Worm (Caenorhabditis elegans) whole organism, young adult: ENCODE data around the gene tbb-1.

ENCODE experiments used
- B0261.1 ChIP-seq: sonication (generic microtip); optimal IDR thresholded peaks from 2 replicates; lab custom pipeline; 2016; ENCODE audit warnings: mild to moderate bottlenecking, missing genetic modification characterization, moderate library complexity, missing compliant biosample characterization
- C17E4.6 ChIP-seq: fragments of 200-800 bp; sonication (Bioruptor generic); IDR thresholded peaks from 2 replicates; pipeline ENCODE4 v1.3.6; 2022; ENCODE audit warnings: missing genetic modification reagents, missing genetic modification characterization, missing compliant biosample characterization
- D2030.7 ChIP-seq: fragments of 200-800 bp; sonication (Bioruptor generic); IDR thresholded peaks from 2 replicates; pipeline ENCODE4 v1.3.6; 2022; ENCODE audit warnings: missing genetic modification reagents, missing genetic modification characterization, missing compliant biosample characterization
- F23B12.7 ChIP-seq: sonication (generic microtip); optimal IDR thresholded peaks from 2 replicates; lab custom pipeline; 2017; ENCODE audit warnings: missing genetic modification characterization, mild to moderate bottlenecking, missing compliant biosample characterization, antibody characterized with exemption, moderate library complexity; ENCODE audit not compliant: insufficient read depth
- F33H1.4 ChIP-seq: fragments of 200-800 bp; sonication (Bioruptor generic); IDR thresholded peaks from 2 replicates; pipeline ENCODE4 v1.3.6; 2022; ENCODE audit warnings: missing genetic modification reagents, missing genetic modification characterization, missing compliant biosample characterization
- F49E8.2 ChIP-seq: sonication (generic microtip); optimal IDR thresholded peaks from 3 replicates; lab custom pipeline; 2017; ENCODE audit warnings: missing genetic modification characterization, mild to moderate bottlenecking, missing compliant biosample characterization, antibody characterized with exemption, moderate library complexity; ENCODE audit not compliant: insufficient read depth
- K12H6.12 ChIP-seq: fragments of 200-800 bp; sonication (Bioruptor generic); optimal IDR thresholded peaks from 2 replicates; lab custom pipeline; 2018; ENCODE audit warnings: mild to moderate bottlenecking, missing genetic modification characterization, missing compliant biosample characterization
- T26A5.8 ChIP-seq: sonication (generic microtip); optimal IDR thresholded peaks from 2 replicates; lab custom pipeline; 2016; ENCODE audit warnings: missing genetic modification characterization, missing compliant biosample characterization
- Y53F4B.3 ChIP-seq: fragments of 200-800 bp; sonication (Bioruptor generic); IDR thresholded peaks from 2 replicates; pipeline ENCODE4 v1.3.6; 2022; ENCODE audit warnings: missing genetic modification reagents, missing genetic modification characterization, missing compliant biosample characterization
- Y56A3A.18 ChIP-seq: fragments of 200-800 bp; sonication (Bioruptor generic); IDR thresholded peaks from 2 replicates; pipeline ENCODE4 v1.3.6; 2022; ENCODE audit warnings: missing genetic modification reagents, missing genetic modification characterization, missing compliant biosample characterization
- akir-1 ChIP-seq: fragments of 200-800 bp; sonication (Bioruptor generic); optimal IDR thresholded peaks from 2 replicates; lab custom pipeline; 2018; ENCODE audit warnings: mild to moderate bottlenecking, missing genetic modification characterization, moderate library complexity, missing compliant biosample characterization
- aptf-3 ChIP-seq: fragments of 200-800 bp; sonication (Bioruptor generic); IDR thresholded peaks from 2 replicates; pipeline ENCODE4 v1.3.6; 2022; ENCODE audit warnings: missing genetic modification characterization, missing compliant biosample characterization
- athp-1 ChIP-seq: sonication (generic microtip); optimal IDR thresholded peaks from 2 replicates; lab custom pipeline; 2017; ENCODE audit warnings: mild to moderate bottlenecking, missing genetic modification characterization, missing compliant biosample characterization
- attf-5 ChIP-seq: fragments of 200-800 bp; sonication (Bioruptor generic); optimal IDR thresholded peaks from 2 replicates; lab custom pipeline; 2018; ENCODE audit warnings: mild to moderate bottlenecking, missing genetic modification characterization, missing compliant biosample characterization
- bed-2 ChIP-seq: fragments of 200-800 bp; sonication (Bioruptor generic); IDR thresholded peaks from 2 replicates; pipeline ENCODE4 v1.3.6; 2022; ENCODE audit warnings: missing genetic modification reagents, missing genetic modification characterization, missing compliant biosample characterization
- ccch-3 ChIP-seq: fragments of 200-800 bp; sonication (Bioruptor generic); optimal IDR thresholded peaks from 2 replicates; lab custom pipeline; 2018; ENCODE audit warnings: mild to moderate bottlenecking, missing genetic modification characterization, missing compliant biosample characterization
- cebp-2 ChIP-seq: fragments of 200-800 bp; sonication (Bioruptor generic); IDR thresholded peaks from 2 replicates; pipeline ENCODE4 v1.3.6; 2022; ENCODE audit warnings: missing genetic modification characterization, missing compliant biosample characterization
- ceh-91 ChIP-seq: fragments of 200-800 bp; sonication (Bioruptor generic); IDR thresholded peaks from 2 replicates; pipeline ENCODE4 v1.3.6; 2022; ENCODE audit warnings: missing genetic modification reagents, missing genetic modification characterization, missing compliant biosample characterization
- efl-1 ChIP-seq: fragments of 150-350 bp; optimal IDR thresholded peaks from 2 replicates; lab custom pipeline; 2014; ENCODE audit warnings: missing biosample characterization, missing genetic modification reagents, missing genetic modification characterization
- egl-18 ChIP-seq: fragments of 200-800 bp; sonication (Bioruptor generic); IDR thresholded peaks from 2 replicates; pipeline ENCODE4 v1.3.6; 2022; ENCODE audit warnings: missing genetic modification reagents, missing genetic modification characterization, missing compliant biosample characterization
- egl-44 ChIP-seq: fragments of 200-800 bp; sonication (Bioruptor generic); IDR thresholded peaks from 2 replicates; pipeline ENCODE4 v1.3.6; 2022; ENCODE audit warnings: missing genetic modification reagents, missing genetic modification characterization, missing compliant biosample characterization
- ekl-4 ChIP-seq: fragments of 200-800 bp; sonication (Bioruptor generic); IDR thresholded peaks from 2 replicates; pipeline ENCODE4 v1.3.6; 2022; ENCODE audit warnings: missing genetic modification reagents, missing genetic modification characterization, missing compliant biosample characterization
- hlh-12 ChIP-seq: sonication (generic microtip); optimal IDR thresholded peaks from 2 replicates; lab custom pipeline; 2016; ENCODE audit warnings: missing genetic modification characterization, missing compliant biosample characterization
- hlh-26 ChIP-seq: fragments of 200-800 bp; sonication (Bioruptor generic); conservative IDR thresholded peaks from 2 replicates; pipeline ENCODE4 v1.3.6; 2022; ENCODE audit warnings: missing genetic modification reagents, missing genetic modification characterization, missing compliant biosample characterization
- hrde-1 ChIP-seq: sonication (generic microtip); optimal IDR thresholded peaks from 2 replicates; lab custom pipeline; 2016; ENCODE audit warnings: missing genetic modification characterization, mild to moderate bottlenecking, missing compliant biosample characterization, moderate library complexity, missing genotype, missing genetic modification reagents, borderline replicate concordance
- let-526 ChIP-seq: fragments of 200-800 bp; sonication (Bioruptor generic); IDR thresholded peaks from 2 replicates; pipeline ENCODE4 v1.3.6; 2022; ENCODE audit warnings: missing genetic modification reagents, missing genetic modification characterization, missing compliant biosample characterization
- lin-54 ChIP-seq: fragments of 200-800 bp; sonication (Bioruptor generic); optimal IDR thresholded peaks from 2 replicates; lab custom pipeline; 2018; ENCODE audit warnings: mild to moderate bottlenecking, missing genetic modification characterization, missing compliant biosample characterization
- lsy-27 ChIP-seq: sonication (generic microtip); optimal IDR thresholded peaks from 2 replicates; lab custom pipeline; 2017; ENCODE audit warnings: missing genetic modification characterization, mild to moderate bottlenecking, missing compliant biosample characterization, antibody characterized with exemption, missing genotype, borderline replicate concordance; ENCODE audit not compliant: insufficient read depth
- madf-3 ChIP-seq: fragments of 200-800 bp; sonication (Bioruptor generic); IDR thresholded peaks from 2 replicates; pipeline ENCODE4 v1.3.6; 2022; ENCODE audit warnings: missing genetic modification reagents, missing genetic modification characterization, missing compliant biosample characterization
- madf-6 ChIP-seq: fragments of 200-800 bp; sonication (Bioruptor generic); IDR thresholded peaks from 2 replicates; pipeline ENCODE4 v1.3.6; 2022; ENCODE audit warnings: missing genetic modification reagents, missing genetic modification characterization, missing compliant biosample characterization
- madf-8 ChIP-seq: fragments of 200-800 bp; sonication (Bioruptor generic); conservative IDR thresholded peaks from 2 replicates; pipeline ENCODE4 v1.3.6; 2022; ENCODE audit warnings: missing genetic modification reagents, missing genetic modification characterization, missing compliant biosample characterization
- mxl-1 ChIP-seq: sonication (generic microtip); optimal IDR thresholded peaks from 2 replicates; lab custom pipeline; 2016; ENCODE audit warnings: missing genetic modification characterization, missing compliant biosample characterization
- nhr-179 ChIP-seq: sonication (generic microtip); optimal IDR thresholded peaks from 2 replicates; lab custom pipeline; 2016; ENCODE audit warnings: mild to moderate bottlenecking, missing genetic modification characterization, missing compliant biosample characterization
- nhr-27 ChIP-seq: fragments of 200-800 bp; sonication (Bioruptor generic); optimal IDR thresholded peaks from 2 replicates; lab custom pipeline; 2018; ENCODE audit warnings: mild to moderate bottlenecking, missing genetic modification characterization, moderate library complexity, missing compliant biosample characterization
- nhr-80 ChIP-seq: sonication (generic microtip); optimal IDR thresholded peaks from 2 replicates; lab custom pipeline; 2016; ENCODE audit warnings: missing genetic modification characterization, missing compliant biosample characterization
- repo-1 ChIP-seq: sonication (generic microtip); optimal IDR thresholded peaks from 2 replicates; lab custom pipeline; 2017; ENCODE audit warnings: mild to moderate bottlenecking, missing genetic modification characterization, missing compliant biosample characterization
- sea-2 ChIP-seq: fragments of 200-800 bp; sonication (Bioruptor generic); IDR thresholded peaks from 2 replicates; pipeline ENCODE4 v1.3.6; 2022; ENCODE audit warnings: missing genetic modification characterization, missing compliant biosample characterization
- snpc-1.1 ChIP-seq: sonication (generic microtip); optimal IDR thresholded peaks from 2 replicates; lab custom pipeline; 2017; ENCODE audit warnings: missing genetic modification characterization, mild to moderate bottlenecking, missing compliant biosample characterization, antibody characterized with exemption, moderate library complexity, missing genotype, missing genetic modification reagents; ENCODE audit not compliant: insufficient read depth
- snpc-3.4 ChIP-seq: sonication (generic microtip); optimal IDR thresholded peaks from 2 replicates; lab custom pipeline; 2017; ENCODE audit warnings: missing genetic modification characterization, mild to moderate bottlenecking, missing compliant biosample characterization, antibody characterized with exemption, moderate library complexity, missing genotype, missing genetic modification reagents
- tbp1 ChIP-seq: fragments of 200-800 bp; sonication (Bioruptor generic); optimal IDR thresholded peaks from 2 replicates; lab custom pipeline; 2018; ENCODE audit warnings: mild to moderate bottlenecking, missing genetic modification characterization, missing compliant biosample characterization
- tbx-9 ChIP-seq: sonication (generic microtip); optimal IDR thresholded peaks from 2 replicates; lab custom pipeline; 2016; ENCODE audit warnings: borderline replicate concordance, missing genetic modification characterization, inconsistent platforms, missing compliant biosample characterization
- unc-130 ChIP-seq: sonication (generic microtip); optimal IDR thresholded peaks from 2 replicates; lab custom pipeline; 2016; ENCODE audit warnings: missing genetic modification reagents, missing genetic modification characterization, missing compliant biosample characterization
- unc-62 ChIP-seq: fragments of 150-350 bp; optimal IDR thresholded peaks from 2 replicates; lab custom pipeline; 2014; ENCODE audit warnings: missing biosample characterization, missing genetic modification reagents, missing genetic modification characterization
- zfh-2 ChIP-seq: fragments of 200-800 bp; sonication (Bioruptor generic); conservative IDR thresholded peaks from 2 replicates; pipeline ENCODE4 v1.3.6; 2022; ENCODE audit warnings: missing genetic modification reagents, missing genetic modification characterization, missing compliant biosample characterization
- zim-3 ChIP-seq: sonication (generic microtip); optimal IDR thresholded peaks from 2 replicates; lab custom pipeline; 2017; ENCODE audit warnings: mild to moderate bottlenecking, missing genetic modification characterization, moderate library complexity, missing compliant biosample characterization
- ztf-28 ChIP-seq: fragments of 200-800 bp; sonication (Bioruptor generic); IDR thresholded peaks from 2 replicates; pipeline ENCODE4 v1.3.6; 2022; ENCODE audit warnings: missing genetic modification reagents, missing genetic modification characterization, missing compliant biosample characterization
- ztf-3 ChIP-seq: fragments of 200-800 bp; sonication (Bioruptor generic); optimal IDR thresholded peaks from 2 replicates; lab custom pipeline; 2018; ENCODE audit warnings: mild to moderate bottlenecking, missing genetic modification characterization, missing compliant biosample characterization

Gene tbb-1

DNA sequence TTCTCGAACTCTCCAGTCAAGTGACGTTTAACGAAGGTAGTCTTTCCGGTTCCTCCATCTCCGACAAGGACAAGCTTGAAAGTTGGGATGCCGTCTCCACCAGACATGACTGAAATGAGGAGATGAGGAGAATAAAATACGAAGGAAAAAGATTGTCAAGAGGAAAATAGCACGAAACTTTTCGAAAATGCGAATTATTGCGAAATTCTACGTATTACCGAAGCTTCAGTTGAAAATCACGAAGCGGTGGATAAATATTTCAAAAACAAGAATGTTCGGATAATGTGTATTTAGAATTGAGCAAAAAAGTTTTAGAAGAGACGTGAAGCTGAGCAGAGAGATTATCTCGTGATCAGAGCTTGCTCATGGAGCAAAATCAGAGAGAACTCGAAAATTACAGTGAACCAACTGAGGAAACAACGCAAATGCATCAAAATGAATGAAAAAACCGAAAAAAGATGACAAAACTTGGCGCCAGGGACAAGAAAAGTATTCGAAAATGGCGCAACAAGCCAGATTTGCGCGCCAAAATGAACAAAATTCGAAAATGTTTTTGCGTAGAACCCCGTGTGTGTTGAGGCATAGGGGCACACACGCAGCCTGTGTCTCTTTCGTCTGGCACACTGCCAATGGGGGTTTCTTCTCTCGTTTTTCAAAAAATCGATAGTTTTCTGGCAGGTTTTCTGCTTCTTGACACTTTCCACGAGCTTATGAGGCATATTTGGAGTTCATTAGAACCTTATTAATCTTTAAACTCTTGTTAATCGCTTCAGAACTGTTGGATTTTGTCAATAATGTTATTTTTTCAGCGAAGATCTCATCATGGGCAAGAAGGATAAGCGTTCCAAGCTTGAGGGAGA lies 5.6 kb upstream of the tbb-1 start, which contains the start of the genes ran-1 and dkc-1:
Gene ran-1, minus strand, starts transcription at position 109 of the 860 bp plus-strand sequence.
Gene dkc-1, plus strand, starts transcription at position 810 of the 860 bp plus-strand sequence.
- TF ChIP-seq T26A5.8 (tag; lab: Kevin White, UChicago) = no peak
- peak; percentile 24 for TF ChIP-seq nhr-80 (tag; lab: Kevin White, UChicago)
- TF ChIP-seq F33H1.4 (GFP tag; lab: Robert Waterston, UW) = peak; percentile 84
- TF ChIP-seq unc-130 = peak; percentile 81
- TF ChIP-seq egl-44 (GFP tag; lab: Robert Waterston, UW) = 0 out of 2 replicates have a peak, but pooled peaks have one; percentile 44
- no peak for TF ChIP-seq Y53F4B.3 (GFP tag; lab: Robert Waterston, UW)
- TF ChIP-seq attf-5 (GFP tag; lab: Kevin White, UChicago) = peak; percentile 90
- TF ChIP-seq ztf-3 (GFP tag; lab: Kevin White, UChicago) = no peak
- no peak for TF ChIP-seq cebp-2 (GFP tag; lab: Robert Waterston, UW)
- no peak for TF ChIP-seq bed-2 (GFP tag; lab: Robert Waterston, UW)
- TF ChIP-seq F23B12.7 (tag; lab: Kevin White, UChicago) = peak; percentile 58
- no peak for TF ChIP-seq let-526 (GFP tag; lab: Robert Waterston, UW)
- peak; percentile 93 for TF ChIP-seq lin-54 (GFP tag; lab: Kevin White, UChicago)
- TF ChIP-seq unc-62 (GFP tag; lab: Kevin White, UChicago) = no peak
- TF ChIP-seq nhr-27 = no peak
- peak; percentile 95 for TF ChIP-seq D2030.7 (GFP tag; lab: Robert Waterston, UW)
- no peak for TF ChIP-seq zim-3
- TF ChIP-seq sea-2 = no peak
- no peak for TF ChIP-seq hlh-26 (GFP tag; lab: Robert Waterston, UW)
- no peak for TF ChIP-seq zfh-2
- peak; percentile 98 for TF ChIP-seq madf-6 (GFP tag; lab: Robert Waterston, UW)
- TF ChIP-seq repo-1 (tag; lab: Kevin White, UChicago) = peak; percentile 4
- TF ChIP-seq ceh-91 (GFP tag; lab: Robert Waterston, UW) = peak; percentile 95
- no peak for TF ChIP-seq egl-18
- TF ChIP-seq ekl-4 (GFP tag; lab: Robert Waterston, UW) = peak; percentile 77
- TF ChIP-seq hlh-12 (tag; lab: Kevin White, UChicago) = no peak
- TF ChIP-seq aptf-3 (GFP tag; lab: Robert Waterston, UW) = 0 out of 2 replicates have a peak, but pooled peaks have one; percentile 21
- no peak for TF ChIP-seq mxl-1 (tag; lab: Kevin White, UChicago)
- peak; percentile 86 for TF ChIP-seq madf-3 (GFP tag; lab: Robert Waterston, UW)
- TF ChIP-seq snpc-1.1 = peak; percentile 54
- TF ChIP-seq nhr-179 (tag; lab: Kevin White, UChicago) = no peak
- TF ChIP-seq F49E8.2 (tag; lab: Kevin White, UChicago) = peak; percentile 84
- no peak for TF ChIP-seq tbx-9 (tag; lab: Kevin White, UChicago)
- peak; percentile 65 for TF ChIP-seq tbp1 (GFP tag; lab: Kevin White, UChicago)
- TF ChIP-seq ztf-28 (GFP tag; lab: Robert Waterston, UW) = peak; percentile 43; the same call in 1 of the 2 replicates
- TF ChIP-seq lsy-27 = no peak
- TF ChIP-seq ccch-3 (GFP tag; lab: Kevin White, UChicago) = no peak
- peak; percentile 81 for TF ChIP-seq athp-1
- TF ChIP-seq snpc-3.4 (tag; lab: Kevin White, UChicago) = peak; percentile 91
- peak; percentile 98 for TF ChIP-seq efl-1 (GFP tag; lab: Kevin White, UChicago)
- TF ChIP-seq B0261.1 (tag; lab: Kevin White, UChicago) = no peak
- peak; percentile 94 for TF ChIP-seq madf-8 (GFP tag; lab: Robert Waterston, UW)
- TF ChIP-seq K12H6.12 (tag; lab: Kevin White, UChicago) = peak; percentile 63
- TF ChIP-seq hrde-1 = no peak
- no peak for TF ChIP-seq akir-1 (GFP tag; lab: Kevin White, UChicago)
- TF ChIP-seq C17E4.6 (GFP tag; lab: Robert Waterston, UW) = peak; percentile 87
- TF ChIP-seq Y56A3A.18 (GFP tag; lab: Robert Waterston, UW) = no peak
